Worm (Caenorhabditis elegans) whole organism, early embryonic: ENCODE results near the gene xol-1.
A peak's percentile ranks its signal among the peaks of the same experiment; 100 is the strongest.

ENCODE experiments used
- B0310.2 ChIP-seq: sonication (generic microtip); optimal IDR thresholded peaks from 2 replicates; lab custom pipeline; 2016; ENCODE audit warnings: mild to moderate bottlenecking, missing genetic modification characterization, missing compliant biosample characterization
- F13C5.2 ChIP-seq: sonication (generic microtip); optimal IDR thresholded peaks from 2 replicates; lab custom pipeline; 2017; ENCODE audit warnings: mild to moderate bottlenecking, missing genetic modification characterization, inconsistent platforms, missing compliant biosample characterization
- aly-1 ChIP-seq: sonication (generic microtip); optimal IDR thresholded peaks from 2 replicates; lab custom pipeline; 2016; ENCODE audit warnings: missing genetic modification characterization, missing compliant biosample characterization
- ama-1 ChIP-seq: fragments of 150-350 bp; optimal IDR thresholded peaks from 2 replicates; lab custom pipeline; 2014
- ceh-13 ChIP-seq: fragments of 200-800 bp; sonication (Bioruptor generic); optimal IDR thresholded peaks from 2 replicates; lab custom pipeline; 2018; ENCODE audit warnings: mild to moderate bottlenecking, missing genetic modification characterization, missing compliant biosample characterization
- ceh-36 ChIP-seq: sonication (generic microtip); optimal IDR thresholded peaks from 2 replicates; lab custom pipeline; 2016; ENCODE audit warnings: missing genetic modification characterization, inconsistent platforms, missing compliant biosample characterization
- ets-7 ChIP-seq: sonication (generic microtip); optimal IDR thresholded peaks from 2 replicates; lab custom pipeline; 2016; ENCODE audit warnings: missing genotype, missing genetic modification characterization, missing compliant biosample characterization
- flt-1 ChIP-seq: fragments of 200-800 bp; sonication (Bioruptor generic); IDR thresholded peaks from 2 replicates; pipeline ENCODE4 v1.3.6; 2022; ENCODE audit warnings: missing genetic modification characterization, missing compliant biosample characterization
- hmbx-1 ChIP-seq: sonication (generic microtip); optimal IDR thresholded peaks from 2 replicates; lab custom pipeline; 2016; ENCODE audit warnings: mild to moderate bottlenecking, missing genetic modification characterization, missing compliant biosample characterization
- hmg-4 ChIP-seq: fragments of 200-800 bp; sonication (Bioruptor generic); optimal IDR thresholded peaks from 2 replicates; lab custom pipeline; 2018; ENCODE audit warnings: mild to moderate bottlenecking, missing genetic modification characterization, missing compliant biosample characterization
- hnd-1 ChIP-seq: sonication (generic microtip); optimal IDR thresholded peaks from 2 replicates; lab custom pipeline; 2016; ENCODE audit warnings: missing genetic modification characterization, missing compliant biosample characterization
- pes-1 ChIP-seq: fragments of 200-800 bp; sonication (Bioruptor generic); IDR thresholded peaks from 2 replicates; pipeline ENCODE4 v1.3.6; 2022; ENCODE audit warnings: missing genetic modification reagents, missing genetic modification characterization, missing compliant biosample characterization
- scrt-1 ChIP-seq: fragments of 200-800 bp; sonication (Bioruptor generic); IDR thresholded peaks from 2 replicates; pipeline ENCODE4 v1.3.6; 2022; ENCODE audit warnings: missing genetic modification characterization, missing compliant biosample characterization
- sea-1 ChIP-seq: fragments of 200-800 bp; sonication (Bioruptor generic); conservative IDR thresholded peaks from 2 replicates; pipeline ENCODE4 v1.3.6; 2022; ENCODE audit warnings: missing genetic modification characterization, missing compliant biosample characterization
- tbx-11 ChIP-seq: fragments of 200-800 bp; sonication (Bioruptor generic); IDR thresholded peaks from 2 replicates; pipeline ENCODE4 v1.3.6; 2022; ENCODE audit warnings: missing genetic modification characterization, missing compliant biosample characterization
- tbx-37 ChIP-seq: fragments of 200-800 bp; sonication (Bioruptor generic); conservative IDR thresholded peaks from 2 replicates; pipeline ENCODE4 v1.3.6; 2022; ENCODE audit warnings: missing genetic modification reagents, missing genetic modification characterization, missing compliant biosample characterization

xol-1 gene

DNA sequence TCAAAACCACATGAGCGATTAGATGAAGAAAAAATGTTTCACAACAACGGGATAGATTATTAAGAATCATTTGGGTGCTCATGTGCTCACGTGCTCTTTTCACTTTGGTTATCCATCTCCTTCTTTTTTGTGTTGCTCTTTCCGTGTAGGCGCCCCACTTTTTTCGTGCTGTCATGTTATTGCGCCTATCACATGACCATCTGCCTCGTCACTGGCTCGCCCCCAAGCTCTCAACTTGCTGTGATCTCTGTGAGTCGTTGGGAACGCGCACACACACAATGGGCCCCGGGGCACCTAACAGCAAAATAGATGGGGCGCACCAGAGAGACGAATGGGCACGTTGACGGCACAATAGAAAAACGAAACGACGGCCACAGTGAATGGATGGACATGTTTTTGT, 19.5 kb upstream of the xol-1 start:
- TF ChIP-seq B0310.2, result no peak

DNA sequence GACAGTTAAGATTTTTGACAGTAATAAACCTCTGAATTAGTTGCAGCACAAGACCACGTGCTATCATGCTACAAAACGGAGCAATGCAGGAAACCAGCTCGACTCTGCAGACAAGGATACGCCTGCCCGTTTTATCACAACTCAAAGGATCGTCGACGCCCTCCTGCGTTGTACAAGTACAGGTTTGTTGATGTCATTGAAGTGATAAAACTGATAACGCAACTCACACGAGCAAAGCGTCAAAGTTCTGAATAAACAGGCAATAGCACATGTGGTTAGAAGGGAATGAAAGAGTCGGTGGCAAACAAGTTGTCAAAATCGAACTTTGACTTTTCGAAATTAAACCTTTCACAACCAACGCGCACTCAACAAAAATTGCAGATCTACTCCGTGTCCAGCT, 18.4 kb upstream of the xol-1 start:
- no peak for TF ChIP-seq hmbx-1 (tag; lab: Kevin White, UChicago)
- TF ChIP-seq sea-1 (GFP tag; lab: Robert Waterston, UW), result no peak
- no peak for TF ChIP-seq aly-1 (tag; lab: Kevin White, UChicago)
- TF ChIP-seq tbx-11 (GFP tag; lab: Robert Waterston, UW), result no peak
- TF ChIP-seq ceh-36, result no peak
- no peak for TF ChIP-seq B0310.2

DNA sequence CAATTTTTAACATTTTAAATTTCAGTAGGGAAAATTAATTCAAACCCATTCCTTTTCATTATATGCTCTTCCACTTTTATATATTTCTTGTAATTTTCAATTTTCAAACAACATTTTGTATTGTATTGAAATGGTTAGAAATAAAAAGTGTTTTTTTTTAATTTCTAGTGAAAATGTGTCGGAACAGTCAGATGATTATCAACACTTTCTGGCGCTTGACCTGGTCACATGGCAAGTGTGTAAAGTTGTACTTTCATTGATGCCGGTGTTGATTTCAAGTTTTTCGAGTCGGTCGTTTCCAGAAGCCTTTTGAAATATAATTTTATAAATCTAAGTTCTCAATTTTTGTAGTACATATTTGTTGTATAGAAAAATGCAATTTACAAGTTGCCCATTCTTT, 14.4 kb upstream of the xol-1 start:
- TF ChIP-seq flt-1 (GFP tag; lab: Robert Waterston, UW) (no peak), hmg-4 (no peak), sea-1 (GFP tag; lab: Robert Waterston, UW) (no peak), pes-1 (GFP tag; lab: Robert Waterston, UW) (no peak), hmbx-1 (tag; lab: Kevin White, UChicago) (no peak), ama-1 (no peak), tbx-37 (GFP tag; lab: Robert Waterston, UW) (no peak), scrt-1 (GFP tag; lab: Robert Waterston, UW) (no peak), aly-1 (tag; lab: Kevin White, UChicago) (no peak), B0310.2 (no peak), ceh-13 (GFP tag; lab: Kevin White, UChicago) (no peak), tbx-11 (GFP tag; lab: Robert Waterston, UW) (no peak)

DNA sequence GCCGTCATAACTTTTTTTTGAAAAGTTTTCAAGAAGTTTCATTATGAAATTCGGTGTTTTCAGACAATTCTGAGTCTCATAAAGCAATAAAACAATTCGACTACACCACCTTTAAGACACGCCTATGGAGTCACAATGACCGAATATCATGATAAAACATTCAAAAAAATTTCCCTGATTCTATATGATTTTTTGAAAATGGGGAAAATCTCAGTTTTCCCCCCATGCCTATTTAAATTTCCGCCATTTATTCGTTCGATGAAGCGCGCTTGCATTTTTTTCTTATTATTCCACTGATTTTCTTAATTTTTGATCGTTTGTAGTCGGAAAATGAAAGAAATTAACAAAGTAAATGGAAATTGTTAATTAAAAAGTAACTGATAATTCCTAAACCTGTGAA, 13.6 kb upstream of the xol-1 start:
- TF ChIP-seq hnd-1 (tag; lab: Kevin White, UChicago) (no peak), pes-1 (GFP tag; lab: Robert Waterston, UW) (no peak), ceh-13 (GFP tag; lab: Kevin White, UChicago) (no peak), B0310.2 (no peak), F13C5.2 (no peak), ets-7 (no peak), hmbx-1 (tag; lab: Kevin White, UChicago) (no peak), scrt-1 (GFP tag; lab: Robert Waterston, UW) (no peak), tbx-37 (GFP tag; lab: Robert Waterston, UW) (no peak), flt-1 (GFP tag; lab: Robert Waterston, UW) (no peak), aly-1 (tag; lab: Kevin White, UChicago) (no peak), ceh-36 (no peak), hmg-4 (no peak)

DNA sequence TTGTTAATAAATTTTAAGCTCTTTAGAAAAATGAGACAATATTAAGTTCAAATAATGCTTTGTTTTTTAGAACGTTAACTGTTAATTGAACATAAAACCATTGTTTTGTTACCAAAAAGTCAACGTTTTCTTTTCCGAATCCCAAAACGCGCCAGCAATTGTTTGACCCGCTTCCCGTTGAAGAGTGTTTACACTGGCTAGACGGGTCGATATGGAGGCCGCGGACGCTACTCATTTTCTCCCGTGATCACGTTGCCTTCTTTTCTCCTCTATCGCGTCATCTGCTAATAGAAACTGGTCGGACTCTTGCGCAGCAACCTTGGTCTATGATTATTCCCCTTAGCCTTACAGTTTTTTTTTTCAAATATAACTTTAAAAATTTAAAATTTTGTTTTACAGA, 12.0 kb upstream of the xol-1 start, which contains the start of gene C34D10.1:
Gene C34D10.1 (plus strand): TSS at position 400 of the 400 bp plus-strand sequence.
- TF ChIP-seq sea-1 (GFP tag; lab: Robert Waterston, UW) (no peak), tbx-11 (GFP tag; lab: Robert Waterston, UW) (no peak), hmbx-1 (tag; lab: Kevin White, UChicago) (no peak), hmg-4 (peak; percentile 28), F13C5.2 (peak; percentile 61), B0310.2 (no peak), aly-1 (tag; lab: Kevin White, UChicago) (no peak)

DNA sequence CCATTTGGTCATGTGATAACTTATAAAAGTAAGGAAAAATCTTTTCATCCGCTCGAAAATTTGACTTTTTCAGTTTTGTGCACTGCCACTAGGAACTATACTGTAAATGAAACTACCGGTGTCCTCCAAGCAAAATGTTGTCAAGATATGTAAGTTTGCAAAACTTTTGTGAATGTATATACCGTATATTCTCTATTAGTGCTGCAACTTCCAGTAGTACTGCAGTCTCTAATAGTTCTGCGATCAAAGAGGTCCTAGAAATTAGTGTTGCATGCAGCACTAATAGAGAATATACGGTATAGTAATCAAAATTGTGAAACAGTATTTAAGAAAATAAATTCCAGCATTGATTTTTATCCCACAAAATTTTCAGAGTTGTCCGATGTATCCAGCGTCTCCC, 11.1 kb upstream of the xol-1 start:
- TF ChIP-seq hnd-1 (tag; lab: Kevin White, UChicago) (no peak), ama-1 (no peak), B0310.2 (no peak), ets-7 (no peak), hmbx-1 (tag; lab: Kevin White, UChicago) (no peak), tbx-37 (GFP tag; lab: Robert Waterston, UW) (no peak), aly-1 (tag; lab: Kevin White, UChicago) (no peak)

DNA sequence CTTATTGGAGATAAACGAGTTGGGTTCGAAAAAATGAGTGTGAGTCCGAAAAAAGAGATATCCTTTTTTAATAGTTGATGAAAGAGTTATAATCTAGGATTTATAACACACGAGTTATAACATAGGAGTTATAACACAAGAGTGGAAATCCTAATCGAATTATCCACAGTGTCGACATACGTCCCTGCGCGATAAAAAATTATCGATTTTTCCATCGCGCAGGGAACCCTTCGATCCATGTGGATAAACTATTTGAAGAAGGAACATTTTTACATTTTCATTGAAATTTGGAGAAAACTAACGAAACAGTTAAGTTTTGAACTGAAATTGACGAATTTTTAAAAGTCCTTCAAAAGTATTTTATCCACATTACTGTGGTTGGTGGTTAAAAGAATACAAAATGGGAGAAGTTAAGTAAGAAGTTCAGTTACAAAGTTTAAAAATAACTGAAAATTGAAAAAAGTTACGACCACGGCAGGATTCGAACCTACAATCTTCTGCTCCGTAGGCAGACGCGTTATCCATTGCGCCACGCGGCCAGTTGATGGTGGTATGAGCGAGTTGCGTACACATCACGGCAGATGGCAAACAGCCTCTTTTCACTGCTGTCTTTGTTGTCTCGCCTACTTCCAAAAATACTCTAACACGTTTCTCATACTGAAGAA, 4.8 kb upstream of the xol-1 start:
- peak; percentile 82 for TF ChIP-seq pes-1 (GFP tag; lab: Robert Waterston, UW)
- no peak for TF ChIP-seq tbx-37 (GFP tag; lab: Robert Waterston, UW)
- peak; percentile 67 for TF ChIP-seq tbx-11 (GFP tag; lab: Robert Waterston, UW)
- peak; percentile 54; the same call in 1 of the 2 replicates for TF ChIP-seq scrt-1 (GFP tag; lab: Robert Waterston, UW)
- TF ChIP-seq ceh-13 (GFP tag; lab: Kevin White, UChicago), result peak; percentile 48
- peak; percentile 22 for TF ChIP-seq hnd-1 (tag; lab: Kevin White, UChicago)
- peak; percentile 40 for TF ChIP-seq B0310.2
- TF ChIP-seq F13C5.2, result peak; percentile 81
- TF ChIP-seq hmbx-1 (tag; lab: Kevin White, UChicago), result no peak
- TF ChIP-seq sea-1 (GFP tag; lab: Robert Waterston, UW), result peak; percentile 73
- TF ChIP-seq ceh-36, result peak; percentile 52
- no peak for TF ChIP-seq ama-1
- peak; percentile 84 for TF ChIP-seq aly-1 (tag; lab: Kevin White, UChicago)
- TF ChIP-seq hmg-4, result peak; percentile 78
- peak; percentile 79 for TF ChIP-seq flt-1 (GFP tag; lab: Robert Waterston, UW)

DNA sequence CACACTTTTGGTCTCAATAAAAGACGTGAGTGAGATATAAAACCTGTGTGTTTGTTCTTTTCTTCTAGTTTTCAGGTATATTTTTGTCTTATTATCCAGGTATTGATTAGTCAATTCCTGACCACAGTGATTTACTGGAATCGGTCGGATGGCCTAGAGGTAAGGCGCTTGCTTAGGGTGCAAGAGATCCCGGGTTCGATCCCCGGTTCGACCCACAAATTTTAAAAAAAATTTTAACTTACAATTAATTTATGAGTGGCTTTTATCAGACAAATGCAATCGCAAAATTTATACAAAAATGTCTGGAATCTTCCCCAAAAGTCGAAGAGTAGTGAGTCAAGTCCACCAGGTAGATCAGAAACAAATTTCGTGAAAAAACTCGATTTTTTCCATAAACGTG, 3.7 kb upstream of the xol-1 start:
- TF ChIP-seq ets-7 (no peak), sea-1 (GFP tag; lab: Robert Waterston, UW) (no peak), flt-1 (GFP tag; lab: Robert Waterston, UW) (no peak), tbx-11 (GFP tag; lab: Robert Waterston, UW) (no peak), hmbx-1 (tag; lab: Kevin White, UChicago) (no peak), scrt-1 (GFP tag; lab: Robert Waterston, UW) (no peak), tbx-37 (GFP tag; lab: Robert Waterston, UW) (no peak)
